Fruit fly (Drosophila melanogaster) whole organism, embryonic: Measurements from ENCODE around the gene Hs2st.

Experiments
- Adf1 ChIP-seq: fragments of 200-800 bp; sonication (Bioruptor generic); IDR thresholded peaks from 2 replicates; pipeline ENCODE4 v1.3.6; 2022; ENCODE audit warnings: missing biosample characterization, missing genetic modification characterization
- Antp ChIP-seq: fragments of 200-800 bp; sonication (Bioruptor generic); optimal IDR thresholded peaks from 3 replicates; lab custom pipeline; 2016; ENCODE audit warnings: missing biosample characterization, missing genetic modification characterization
- CG11695 ChIP-seq: fragments of 200-800 bp; sonication (Bioruptor generic); IDR thresholded peaks from 3 replicates; pipeline ENCODE4 v1.3.6; 2022; ENCODE audit warnings: missing biosample characterization, missing genetic modification characterization
- CG11696 ChIP-seq: fragments of 200-800 bp; sonication (Bioruptor generic); IDR thresholded peaks from 2 replicates; pipeline ENCODE4 v1.3.6; 2022; ENCODE audit warnings: missing biosample characterization, missing genetic modification characterization
- CG12071 ChIP-seq: fragments of 200-800 bp; sonication (Bioruptor generic); optimal IDR thresholded peaks from 3 replicates; lab custom pipeline; 2018; ENCODE audit warnings: missing biosample characterization, mild to moderate bottlenecking, missing genetic modification characterization
- CG12104 ChIP-seq: fragments of 200-800 bp; sonication (Bioruptor generic); optimal IDR thresholded peaks from 3 replicates; lab custom pipeline; 2016; ENCODE audit warnings: missing biosample characterization, missing genetic modification characterization
- CG13424 ChIP-seq: fragments of 200-800 bp; sonication (Bioruptor generic); optimal IDR thresholded peaks from 2 replicates; lab custom pipeline; 2019; ENCODE audit warnings: missing biosample characterization, mild to moderate bottlenecking, missing genetic modification characterization, moderate library complexity
- CG14965 ChIP-seq: fragments of 200-800 bp; sonication (Bioruptor generic); optimal IDR thresholded peaks from 2 replicates; lab custom pipeline; 2016; ENCODE audit warnings: missing biosample characterization, missing genetic modification characterization, borderline replicate concordance
- CG15514 ChIP-seq: fragments of 200-800 bp; sonication (Bioruptor generic); optimal IDR thresholded peaks from 3 replicates; lab custom pipeline; 2017; ENCODE audit warnings: missing biosample characterization, missing genetic modification characterization, mild to moderate bottlenecking, moderate library complexity, missing genetic modification reagents
- CG15696 ChIP-seq: fragments of 200-800 bp; sonication (Bioruptor generic); optimal IDR thresholded peaks from 2 replicates; lab custom pipeline; 2019; ENCODE audit warnings: missing biosample characterization, mild to moderate bottlenecking, missing genetic modification characterization, moderate library complexity
- CG17359 ChIP-seq: fragments of 200-800 bp; sonication (Bioruptor generic); optimal IDR thresholded peaks from 3 replicates; lab custom pipeline; 2018; ENCODE audit warnings: missing biosample characterization, mild to moderate bottlenecking, missing genetic modification characterization, moderate library complexity
- CG17802 ChIP-seq: fragments of 200-800 bp; sonication (Bioruptor generic); optimal IDR thresholded peaks from 2 replicates; lab custom pipeline; 2018; ENCODE audit warnings: missing biosample characterization, mild to moderate bottlenecking, missing genetic modification characterization, moderate library complexity
- CG18262 ChIP-seq: fragments of 200-800 bp; optimal IDR thresholded peaks from 3 replicates; lab custom pipeline; 2019; ENCODE audit warnings: missing biosample characterization, mild to moderate bottlenecking, missing genetic modification characterization, moderate library complexity
- CG1832 ChIP-seq: fragments of 200-800 bp; sonication (Bioruptor generic); optimal IDR thresholded peaks from 2 replicates; lab custom pipeline; 2017; ENCODE audit warnings: missing biosample characterization, mild to moderate bottlenecking, missing genetic modification characterization, inconsistent platforms
- CG2129 ChIP-seq: fragments of 200-800 bp; sonication (Bioruptor generic); IDR thresholded peaks from 2 replicates; pipeline ENCODE4 v1.3.6; 2022; ENCODE audit warnings: missing biosample characterization, missing genetic modification characterization; ENCODE audit not compliant: partially characterized antibody
- CG30403 ChIP-seq: fragments of 200-800 bp; sonication (Bioruptor generic); optimal IDR thresholded peaks from 3 replicates; lab custom pipeline; 2016; ENCODE audit warnings: missing biosample characterization, missing genetic modification characterization
- CG30431 ChIP-seq: fragments of 200-800 bp; sonication (Bioruptor generic); optimal IDR thresholded peaks from 2 replicates; lab custom pipeline; 2017; ENCODE audit warnings: missing biosample characterization, missing genetic modification characterization
- CG3847 ChIP-seq: fragments of 200-800 bp; sonication (Bioruptor generic); IDR thresholded peaks from 2 replicates; pipeline ENCODE4 v1.3.6; 2022; ENCODE audit warnings: missing biosample characterization, missing genetic modification characterization
- CG4282 ChIP-seq: fragments of 200-800 bp; sonication (Bioruptor generic); optimal IDR thresholded peaks from 2 replicates; lab custom pipeline; 2016; ENCODE audit warnings: missing biosample characterization, missing genetic modification characterization
- CG4617 ChIP-seq: fragments of 200-800 bp; sonication (Bioruptor generic); optimal IDR thresholded peaks from 3 replicates; lab custom pipeline; 2016; ENCODE audit warnings: missing biosample characterization, missing genetic modification characterization, borderline replicate concordance
- CG6791 ChIP-seq: fragments of 200-800 bp; sonication (Bioruptor generic); IDR thresholded peaks from 3 replicates; pipeline ENCODE4 v1.3.6; 2022; ENCODE audit warnings: missing biosample characterization, missing genetic modification characterization; ENCODE audit not compliant: partially characterized antibody
- CG8290 ChIP-seq, 3 experiments: fragments of 200-800 bp; sonication (Bioruptor generic); optimal IDR thresholded peaks; 2 replicates each; lab custom pipeline; 2016 to 2019; ENCODE audit warnings: missing biosample characterization in 3 of 3, missing genetic modification characterization in 3 of 3, mild to moderate bottlenecking in 2 of 3, moderate library complexity in 1 of 3
- Camta ChIP-seq: fragments of 200-800 bp; sonication (Bioruptor generic); optimal IDR thresholded peaks from 2 replicates; lab custom pipeline; 2016; ENCODE audit warnings: missing biosample characterization, missing genetic modification characterization
- Dll ChIP-seq: fragments of 200-800 bp; sonication (Bioruptor generic); IDR thresholded peaks from 4 replicates; pipeline ENCODE4 v1.3.6; 2022; ENCODE audit warnings: missing biosample characterization, missing genetic modification characterization; ENCODE audit not compliant: partially characterized antibody
- Eip74EF ChIP-seq, 2 experiments: fragments of 200-800 bp in 1 of 2; fragments of >200 bp in 1 of 2; sonication (Bioruptor generic) in 1 of 2; optimal IDR thresholded peaks; 2 replicates each; lab custom pipeline; 2017 to 2019; ENCODE audit warnings: missing biosample characterization in 2 of 2, missing genetic modification characterization in 2 of 2, mild to moderate bottlenecking in 1 of 2, moderate library complexity in 1 of 2
- Fer1 ChIP-seq: fragments of 200-800 bp; sonication (Bioruptor generic); optimal IDR thresholded peaks from 2 replicates; lab custom pipeline; 2017; ENCODE audit warnings: missing biosample characterization, mild to moderate bottlenecking, missing genetic modification characterization
- Hsf ChIP-seq: fragments of 200-800 bp; sonication (Bioruptor generic); optimal IDR thresholded peaks from 3 replicates; lab custom pipeline; 2016; ENCODE audit warnings: missing biosample characterization, missing genetic modification characterization
- Meics ChIP-seq: fragments of 200-800 bp; sonication (Bioruptor generic); optimal IDR thresholded peaks from 2 replicates; lab custom pipeline; 2017; ENCODE audit warnings: missing biosample characterization, mild to moderate bottlenecking, missing genetic modification characterization
- NK7.1 ChIP-seq: fragments of 200-800 bp; sonication (Bioruptor generic); optimal IDR thresholded peaks from 3 replicates; lab custom pipeline; 2016; ENCODE audit warnings: missing biosample characterization, missing genetic modification characterization
- Nf-YB ChIP-seq: fragments of 200-800 bp; sonication (Bioruptor generic); optimal IDR thresholded peaks from 3 replicates; lab custom pipeline; 2019; ENCODE audit warnings: missing biosample characterization, mild to moderate bottlenecking, missing genetic modification characterization, moderate library complexity
- Opbp ChIP-seq: fragments of 200-800 bp; sonication (Bioruptor generic); IDR thresholded peaks from 3 replicates; pipeline ENCODE4 v1.3.6; 2022; ENCODE audit warnings: missing biosample characterization, missing genetic modification characterization; ENCODE audit not compliant: partially characterized antibody
- Trl ChIP-seq, 3 experiments: fragments of >200 bp in 2 of 3; fragments of 200-800 bp in 1 of 3; sonication (Bioruptor generic) in 1 of 3; optimal IDR thresholded peaks; 2 replicates in 1 of 3; 3 replicates in 2 of 3; lab custom pipeline; 2016 to 2017; ENCODE audit warnings: missing biosample characterization in 1 of 3, missing genetic modification characterization in 1 of 3
- bigmax ChIP-seq: fragments of 200-800 bp; sonication (Bioruptor generic); optimal IDR thresholded peaks from 2 replicates; lab custom pipeline; 2018; ENCODE audit warnings: missing biosample characterization, mild to moderate bottlenecking, missing genetic modification characterization
- chif ChIP-seq, 2 experiments: fragments of 200-800 bp; sonication (Bioruptor generic); optimal IDR thresholded peaks; 3 replicates each; lab custom pipeline; 2016; ENCODE audit warnings: missing biosample characterization in 2 of 2, missing genetic modification characterization in 2 of 2
- cwo ChIP-seq: fragments of 200-800 bp; sonication (Bioruptor generic); optimal IDR thresholded peaks from 3 replicates; lab custom pipeline; 2017; ENCODE audit warnings: missing biosample characterization, missing genetic modification characterization, mild to moderate bottlenecking, moderate library complexity, missing genetic modification reagents
- en ChIP-seq: fragments of 200-800 bp; sonication (Bioruptor generic); optimal IDR thresholded peaks from 2 replicates; lab custom pipeline; 2016; ENCODE audit warnings: missing biosample characterization, missing genetic modification characterization
- esg ChIP-seq: fragments of 200-800 bp; sonication (Bioruptor generic); conservative IDR thresholded peaks from 2 replicates; pipeline ENCODE4 v1.3.6; 2022; ENCODE audit warnings: missing biosample characterization, missing genetic modification characterization
- fu2 ChIP-seq: fragments of 200-800 bp; sonication (Bioruptor generic); optimal IDR thresholded peaks from 2 replicates; lab custom pipeline; 2016; ENCODE audit warnings: missing biosample characterization, missing genetic modification characterization
- gcm2 ChIP-seq: fragments of 200-800 bp; sonication (Bioruptor generic); optimal IDR thresholded peaks from 2 replicates; lab custom pipeline; 2016; ENCODE audit warnings: missing biosample characterization, missing genetic modification characterization
- grau ChIP-seq: fragments of 200-800 bp; optimal IDR thresholded peaks from 3 replicates; lab custom pipeline; 2019; ENCODE audit warnings: missing biosample characterization, mild to moderate bottlenecking, missing genetic modification characterization, moderate library complexity
- kay ChIP-seq: fragments of 200-800 bp; sonication (Bioruptor generic); optimal IDR thresholded peaks from 2 replicates; lab custom pipeline; 2016; ENCODE audit warnings: missing biosample characterization, missing genetic modification characterization
- maf-S ChIP-seq: fragments of 200-800 bp; sonication (Bioruptor generic); optimal IDR thresholded peaks from 2 replicates; lab custom pipeline; 2016; ENCODE audit warnings: missing biosample characterization, missing genetic modification characterization
- psq ChIP-seq: fragments of 200-800 bp; sonication (Bioruptor generic); optimal IDR thresholded peaks from 2 replicates; lab custom pipeline; 2017; ENCODE audit warnings: missing biosample characterization, missing genetic modification characterization
- pum ChIP-seq: fragments of 200-800 bp; sonication (Bioruptor generic); optimal IDR thresholded peaks from 2 replicates; lab custom pipeline; 2016; ENCODE audit warnings: missing biosample characterization, missing genetic modification characterization
- repo ChIP-seq: fragments of 200-800 bp; sonication (Bioruptor generic); optimal IDR thresholded peaks from 2 replicates; lab custom pipeline; 2016; ENCODE audit warnings: missing biosample characterization, missing genetic modification characterization
- rib ChIP-seq: fragments of 200-800 bp; sonication (Bioruptor generic); IDR thresholded peaks from 2 replicates; pipeline ENCODE4 v1.3.6; 2022; ENCODE audit warnings: missing biosample characterization, missing genetic modification characterization
- schlank ChIP-seq: fragments of 200-800 bp; sonication (Bioruptor generic); optimal IDR thresholded peaks from 2 replicates; lab custom pipeline; 2018; ENCODE audit warnings: missing biosample characterization, mild to moderate bottlenecking, missing genetic modification characterization
- shn ChIP-seq: fragments of 200-800 bp; sonication (Bioruptor generic); optimal IDR thresholded peaks from 3 replicates; lab custom pipeline; 2016; ENCODE audit warnings: missing biosample characterization, missing genetic modification characterization
- wor ChIP-seq: fragments of 200-800 bp; sonication (Bioruptor generic); IDR thresholded peaks from 2 replicates; pipeline ENCODE4 v1.3.6; 2022; ENCODE audit warnings: missing biosample characterization, missing genetic modification characterization

Hs2st gene

DNA sequence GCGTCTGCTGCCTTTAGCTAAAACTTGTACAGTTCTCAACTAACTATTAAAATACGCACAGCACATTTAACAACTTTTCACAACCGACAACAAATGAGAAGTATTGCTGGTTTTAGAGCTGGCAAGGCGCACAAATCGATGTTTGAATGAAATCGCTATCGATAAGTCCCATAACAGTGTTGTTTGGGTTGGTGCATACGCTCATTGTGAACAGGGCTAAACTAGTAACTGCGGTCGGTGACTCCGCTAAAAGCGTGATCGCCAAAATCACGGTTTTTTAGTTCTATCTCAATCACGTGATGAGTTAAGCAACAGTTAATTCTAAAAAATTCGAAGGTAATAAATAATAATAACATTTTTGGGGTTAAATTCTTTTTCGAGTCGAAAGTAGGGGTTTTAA, 8.8 kb upstream of the Hs2st start, which contains the start of gene Top2 (continued):
- TF ChIP-seq kay (GFP tag; lab: Kevin White, UChicago) (no peak), Trl (optimal IDR thresholded peaks at IDR 0.05; lab: Kevin White, UChicago) (no peak), Trl (GFP tag; optimal IDR thresholded peaks at IDR 0.05; lab: Kevin White, UChicago) (peak; percentile 6), cwo (GFP tag; lab: Kevin White, UChicago) (peak; percentile 87), CG15514 (GFP tag; lab: Kevin White, UChicago) (peak; percentile 86), Eip74EF (GFP tag; optimal IDR thresholded peaks at IDR 0.05; lab: Kevin White, UChicago) (no peak), NK7.1 (GFP tag; lab: Kevin White, UChicago) (no peak), CG17359 (no peak), CG30431 (GFP tag; lab: Kevin White, UChicago) (no peak), en (GFP tag; lab: Kevin White, UChicago) (no peak), CG15696 (tag; lab: Kevin White, UChicago) (no peak), Nf-YB (GFP tag; lab: Kevin White, UChicago) (peak; percentile 2), CG30403 (GFP tag; lab: Kevin White, UChicago) (peak; percentile 27), Meics (GFP tag; lab: Kevin White, UChicago) (no peak), CG18262 (no peak), Adf1 (GFP tag; lab: Robert Waterston, UW) (peak; percentile 19; the same call in 1 of the 2 replicates), grau (tag; lab: Kevin White, UChicago) (peak; percentile 55), Hsf (GFP tag; lab: Kevin White, UChicago) (peak; percentile 39), CG12071 (GFP tag; lab: Kevin White, UChicago) (no peak), Fer1 (GFP tag; lab: Kevin White, UChicago) (no peak), fu2 (peak; percentile 15), CG4617 (GFP tag; lab: Kevin White, UChicago) (peak; percentile 82), Antp (GFP tag; lab: Kevin White, UChicago) (peak; percentile 43), CG6791 (peak; percentile 94), CG3847 (GFP tag; lab: Robert Waterston, UW) (peak; percentile 55; the same call in 1 of the 2 replicates), repo (GFP tag; lab: Kevin White, UChicago) (peak; percentile 7), chif (GFP tag; optimal IDR thresholded peaks at IDR 0.05; lab: Kevin White, UChicago) (peak; percentile 26 to 50), bigmax (GFP tag; lab: Kevin White, UChicago) (peak; percentile 5), shn (GFP tag; lab: Kevin White, UChicago) (peak; percentile 30), CG11695 (no peak), maf-S (GFP tag; lab: Kevin White, UChicago) (peak; percentile 64), Camta (GFP tag; lab: Kevin White, UChicago) (peak; percentile 23), wor (GFP tag; lab: Robert Waterston, UW) (no peak), Dll (peak; percentile 80), CG14965 (GFP tag; lab: Kevin White, UChicago) (no peak), CG2129 (peak; percentile 63), psq (GFP tag; lab: Kevin White, UChicago) (no peak), CG11696 (GFP tag; lab: Robert Waterston, UW) (no peak), esg (GFP tag; lab: Robert Waterston, UW) (no peak), CG12104 (GFP tag; lab: Kevin White, UChicago) (no peak), rib (GFP tag; lab: Robert Waterston, UW) (no peak), CG13424 (tag; lab: Kevin White, UChicago) (peak; percentile 32), CG4282 (GFP tag; lab: Kevin White, UChicago) (peak; percentile 41), CG8290 (GFP tag; optimal IDR thresholded peaks at IDR 0.05; lab: Kevin White, UChicago) (peak; percentile 81), CG8290 (tag; optimal IDR thresholded peaks at IDR 0.05; lab: Kevin White, UChicago) (peak in 1 of 2 experiments; percentile 88), pum (peak; percentile 28), schlank (tag; lab: Kevin White, UChicago) (no peak), Opbp (GFP tag; lab: Robert Waterston, UW) (peak; percentile 88), gcm2 (GFP tag; lab: Kevin White, UChicago) (no peak), CG1832 (GFP tag; lab: Kevin White, UChicago) (no peak), CG17802 (tag; lab: Kevin White, UChicago) (peak; percentile 100)
